Worm (Caenorhabditis elegans) whole organism, L1 larva: ENCODE results near the gene mes-6.

ENCODE experiments used
- C16A3.4 ChIP-seq: fragments of 150-350 bp; optimal IDR thresholded peaks from 2 replicates; lab custom pipeline; 2014; ENCODE audit warnings: missing biosample characterization, missing genetic modification characterization
- C34B4.2 ChIP-seq: sonication (generic microtip); optimal IDR thresholded peaks from 2 replicates; lab custom pipeline; 2017; ENCODE audit warnings: mild to moderate bottlenecking, missing genetic modification characterization, missing compliant biosample characterization
- blmp-1 ChIP-seq: fragments of 150-350 bp; optimal IDR thresholded peaks from 2 replicates; lab custom pipeline; 2014; ENCODE audit warnings: missing biosample characterization, missing genetic modification characterization
- ceh-63 ChIP-seq: fragments of 200-800 bp; sonication (Bioruptor generic); optimal IDR thresholded peaks from 2 replicates; lab custom pipeline; 2018; ENCODE audit warnings: mild to moderate bottlenecking, missing genetic modification characterization, missing compliant biosample characterization
- ceh-88 ChIP-seq: fragments of 200-800 bp; sonication (Bioruptor generic); IDR thresholded peaks from 2 replicates; pipeline ENCODE4 v1.3.6; 2022; ENCODE audit warnings: missing genetic modification characterization, missing compliant biosample characterization
- ceh-90 ChIP-seq: sonication (generic microtip); optimal IDR thresholded peaks from 2 replicates; lab custom pipeline; 2016; ENCODE audit warnings: missing genetic modification characterization, missing compliant biosample characterization
- efl-1 ChIP-seq, 4 experiments: fragments of 150-350 bp; optimal IDR thresholded peaks in 3 of 4; peaks in 1 of 4; 1 replicate in 1 of 4; 2 replicates in 3 of 4; lab custom pipeline; 2014; ENCODE audit warnings: missing biosample characterization in 2 of 4, missing genetic modification characterization in 2 of 4, missing genetic modification reagents in 2 of 4
- efl-3 ChIP-seq: fragments of 200-800 bp; sonication (Bioruptor generic); optimal IDR thresholded peaks from 2 replicates; lab custom pipeline; 2018; ENCODE audit warnings: mild to moderate bottlenecking, missing genetic modification characterization, missing compliant biosample characterization
- egl-13 ChIP-seq: sonication (generic microtip); optimal IDR thresholded peaks from 2 replicates; lab custom pipeline; 2016; ENCODE audit warnings: missing genotype, missing genetic modification reagents, missing genetic modification characterization, missing compliant biosample characterization
- egl-27 ChIP-seq, 2 experiments: fragments of 150-350 bp in 1 of 2; sonication (generic microtip); optimal IDR thresholded peaks; 3 replicates each; lab custom pipeline; 2017 to 2018; ENCODE audit warnings: missing biosample characterization in 2 of 2, missing genetic modification characterization in 2 of 2, missing genetic modification reagents in 2 of 2
- elt-2 ChIP-seq: sonication (generic microtip); optimal IDR thresholded peaks from 2 replicates; lab custom pipeline; 2016; ENCODE audit warnings: missing genetic modification characterization, mild to moderate bottlenecking, inconsistent platforms, missing compliant biosample characterization, missing genetic modification reagents
- ets-5 ChIP-seq: fragments of 200-800 bp; sonication (Bioruptor generic); IDR thresholded peaks from 2 replicates; pipeline ENCODE4 v1.3.6; 2022; ENCODE audit warnings: missing genetic modification characterization, missing compliant biosample characterization
- fkh-4 ChIP-seq: sonication (generic microtip); optimal IDR thresholded peaks from 2 replicates; lab custom pipeline; 2016; ENCODE audit warnings: missing compliant biosample characterization, missing genetic modification characterization, borderline replicate concordance
- fos-1 ChIP-seq: fragments of 150-350 bp; optimal IDR thresholded peaks from 2 replicates; lab custom pipeline; 2014; ENCODE audit warnings: missing biosample characterization, missing genetic modification characterization
- grh-1 ChIP-seq: fragments of 200-800 bp; sonication (Bioruptor generic); IDR thresholded peaks from 2 replicates; pipeline ENCODE4 v1.3.6; 2022; ENCODE audit warnings: missing genetic modification reagents, missing genetic modification characterization, missing compliant biosample characterization
- hlh-17 ChIP-seq: fragments of 200-800 bp; sonication (Bioruptor generic); optimal IDR thresholded peaks from 2 replicates; lab custom pipeline; 2018; ENCODE audit warnings: missing genetic modification characterization, mild to moderate bottlenecking, missing compliant biosample characterization, moderate library complexity, borderline replicate concordance
- hpl-2 ChIP-seq: fragments of 150-350 bp; optimal IDR thresholded peaks from 2 replicates; lab custom pipeline; 2014; ENCODE audit warnings: missing biosample characterization, missing genetic modification reagents, missing genetic modification characterization
- irx-1 ChIP-seq: sonication (generic microtip); optimal IDR thresholded peaks from 2 replicates; lab custom pipeline; 2016; ENCODE audit warnings: missing genetic modification characterization, missing compliant biosample characterization
- lin-15B ChIP-seq: fragments of 150-350 bp; sonication (generic microtip); optimal IDR thresholded peaks from 3 replicates; lab custom pipeline; 2014; ENCODE audit warnings: missing biosample characterization, missing genetic modification characterization
- mep-1 ChIP-seq: fragments of 150-350 bp; optimal IDR thresholded peaks from 2 replicates; lab custom pipeline; 2014; ENCODE audit warnings: missing biosample characterization, missing genetic modification characterization
- nhr-12 ChIP-seq: sonication (generic microtip); optimal IDR thresholded peaks from 2 replicates; lab custom pipeline; 2017; ENCODE audit warnings: missing biosample characterization, missing genetic modification characterization
- nhr-19 ChIP-seq: fragments of 200-800 bp; sonication (Bioruptor generic); conservative IDR thresholded peaks from 2 replicates; pipeline ENCODE4 v1.3.6; 2022; ENCODE audit warnings: missing genetic modification characterization, missing compliant biosample characterization
- nhr-20 ChIP-seq: sonication (generic microtip); optimal IDR thresholded peaks from 2 replicates; lab custom pipeline; 2016; ENCODE audit warnings: mild to moderate bottlenecking, missing genetic modification characterization, missing compliant biosample characterization
- nhr-28 ChIP-seq: fragments of 150-350 bp; optimal IDR thresholded peaks from 2 replicates; lab custom pipeline; 2014; ENCODE audit warnings: missing biosample characterization, missing genetic modification characterization
- nhr-76 ChIP-seq: sonication (generic microtip); optimal IDR thresholded peaks from 2 replicates; lab custom pipeline; 2017; ENCODE audit warnings: missing biosample characterization, missing genetic modification characterization
- nhr-84 ChIP-seq: sonication (generic microtip); optimal IDR thresholded peaks from 2 replicates; lab custom pipeline; 2017; ENCODE audit warnings: missing biosample characterization, missing genetic modification characterization
- nhr-85 ChIP-seq: sonication (generic microtip); peaks from one replicate; lab custom pipeline; 2016; ENCODE audit warnings: missing genetic modification characterization, inconsistent platforms, missing compliant biosample characterization
- pax-3 ChIP-seq: fragments of 200-800 bp; sonication (Bioruptor generic); optimal IDR thresholded peaks from 2 replicates; lab custom pipeline; 2018; ENCODE audit warnings: mild to moderate bottlenecking, missing genetic modification characterization, moderate library complexity, missing compliant biosample characterization
- sox-4 ChIP-seq: sonication (generic microtip); optimal IDR thresholded peaks from 2 replicates; lab custom pipeline; 2016; ENCODE audit warnings: missing genetic modification characterization, missing compliant biosample characterization
- sptf-1 ChIP-seq: fragments of 150-350 bp; optimal IDR thresholded peaks from 2 replicates; lab custom pipeline; 2014; ENCODE audit warnings: missing biosample characterization, missing genetic modification characterization
- sup-37 ChIP-seq: fragments of 200-800 bp; sonication (Bioruptor generic); optimal IDR thresholded peaks from 2 replicates; lab custom pipeline; 2018; ENCODE audit warnings: mild to moderate bottlenecking, missing genetic modification characterization, missing compliant biosample characterization
- swsn-7 ChIP-seq: sonication (generic microtip); optimal IDR thresholded peaks from 2 replicates; lab custom pipeline; 2016; ENCODE audit warnings: missing genetic modification characterization, missing compliant biosample characterization
- unc-130 ChIP-seq: fragments of 150-350 bp; optimal IDR thresholded peaks from 2 replicates; lab custom pipeline; 2017; ENCODE audit warnings: missing biosample characterization, missing genetic modification characterization, inconsistent platforms
- unc-30 ChIP-seq: sonication (generic microtip); optimal IDR thresholded peaks from 2 replicates; lab custom pipeline; 2017; ENCODE audit warnings: missing biosample characterization, missing genetic modification characterization
- unc-86 ChIP-seq: sonication (generic microtip); optimal IDR thresholded peaks from 2 replicates; lab custom pipeline; 2016; ENCODE audit warnings: missing genetic modification characterization, missing compliant biosample characterization
- unc-98 ChIP-seq: fragments of 200-800 bp; sonication (Bioruptor generic); IDR thresholded peaks from 2 replicates; pipeline ENCODE4 v1.3.6; 2022; ENCODE audit warnings: missing genetic modification characterization, missing compliant biosample characterization
- vab-15 ChIP-seq: sonication (generic microtip); optimal IDR thresholded peaks from 2 replicates; lab custom pipeline; 2017; ENCODE audit warnings: missing genotype, mild to moderate bottlenecking, missing genetic modification characterization, missing compliant biosample characterization
- xbp-1 ChIP-seq: sonication (generic microtip); optimal IDR thresholded peaks from 2 replicates; lab custom pipeline; 2016; ENCODE audit warnings: missing genetic modification characterization, missing compliant biosample characterization
- ztf-11 ChIP-seq, 2 experiments: sonication (generic microtip); optimal IDR thresholded peaks; 2 replicates each; lab custom pipeline; 2016 to 2017; ENCODE audit warnings: missing genetic modification characterization in 2 of 2, missing biosample characterization in 1 of 2, missing compliant biosample characterization in 1 of 2
- ztf-4 ChIP-seq: fragments of 150-350 bp; optimal IDR thresholded peaks from 2 replicates; lab custom pipeline; 2014; ENCODE audit warnings: missing biosample characterization, missing genetic modification characterization

Gene mes-6

ce11 chrIV:8498773-8499360 is 12.2 kb upstream of the mes-6 start, which contains the start of the genes acdh-13 and mesp-1 (continued):
- TF ChIP-seq unc-86 (tag; lab: Kevin White, UChicago) (peak; percentile 10), blmp-1 (tag; lab: Kevin White, UChicago) (peak; percentile 16), nhr-85 (tag; lab: Kevin White, UChicago) (peak; percentile 62), ceh-90 (peak; percentile 84), mep-1 (tag; lab: Kevin White, UChicago) (peak; percentile 39), egl-27 (tag; optimal IDR thresholded peaks at IDR 0.05; lab: Kevin White, UChicago) (no peak), fkh-4 (peak; percentile 62), C16A3.4 (tag; lab: Kevin White, UChicago) (peak; percentile 10), irx-1 (tag; lab: Kevin White, UChicago) (peak; percentile 69), xbp-1 (tag; lab: Kevin White, UChicago) (peak; percentile 35), unc-30 (no peak), ztf-11 (tag; optimal IDR thresholded peaks at IDR 0.05; lab: Kevin White, UChicago) (peak in 1 of 2 experiments; percentile 66), nhr-28 (no peak), elt-2 (tag; lab: Kevin White, UChicago) (peak; percentile 20), ets-5 (no peak)

DNA sequence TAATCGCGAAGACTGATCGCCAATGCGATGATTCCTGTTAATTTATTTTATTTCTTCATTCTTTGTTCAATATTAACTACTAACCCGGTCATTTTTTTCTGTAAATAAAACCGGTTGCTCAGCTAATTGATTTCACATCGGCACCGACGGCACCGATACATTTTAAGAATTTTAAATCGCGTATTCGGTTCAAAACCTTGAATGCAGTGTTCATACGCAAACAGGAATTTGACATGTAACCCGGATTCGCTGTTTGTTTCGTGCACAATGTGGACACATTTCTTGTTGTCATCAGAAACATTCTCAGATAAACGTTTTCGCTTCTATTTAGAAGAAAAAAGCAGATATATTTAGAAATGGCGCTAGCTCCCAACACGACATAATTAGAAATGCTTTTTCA is 11.1 kb upstream of the mes-6 start:
- TF ChIP-seq egl-13 (tag; lab: Kevin White, UChicago) (no peak), sptf-1 (tag; lab: Kevin White, UChicago) (no peak), lin-15B (tag; lab: Kevin White, UChicago) (no peak), ets-5 (no peak), C34B4.2 (tag; lab: Kevin White, UChicago) (no peak), ztf-4 (tag; lab: Kevin White, UChicago) (no peak), sup-37 (GFP tag; lab: Kevin White, UChicago) (no peak), hpl-2 (no peak), nhr-28 (no peak), grh-1 (GFP tag; lab: Robert Waterston, UW) (no peak), mep-1 (tag; lab: Kevin White, UChicago) (no peak), efl-3 (GFP tag; lab: Kevin White, UChicago) (no peak), ceh-88 (GFP tag; lab: Robert Waterston, UW) (no peak), vab-15 (tag; lab: Kevin White, UChicago) (no peak), sox-4 (no peak), nhr-20 (no peak), unc-130 (no peak), unc-98 (no peak)

DNA sequence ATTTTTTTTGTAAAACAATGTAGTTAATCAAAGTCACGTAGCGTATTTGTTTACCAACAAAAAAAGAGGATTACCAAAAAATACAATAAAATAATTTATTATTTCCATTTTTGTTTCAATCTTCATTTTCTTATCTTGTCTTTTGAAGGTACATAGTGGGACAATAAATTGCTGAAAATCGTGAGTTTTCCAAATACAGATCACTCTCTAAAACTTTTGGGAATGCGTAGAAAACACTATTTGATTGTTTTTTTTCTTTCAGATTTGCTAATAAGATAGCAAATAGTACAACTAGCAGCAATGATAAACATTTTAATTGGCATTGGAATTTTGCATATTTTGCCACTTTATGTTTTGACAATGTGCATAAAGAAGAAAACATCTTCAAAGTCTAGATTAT is 9.7 kb upstream of the mes-6 start, which contains the start of gene C28C12.1:
C28C12.1 (plus strand) TSS at position 301 of the 400 bp plus-strand sequence.
- TF ChIP-seq ceh-63 (GFP tag; lab: Kevin White, UChicago): no peak

DNA sequence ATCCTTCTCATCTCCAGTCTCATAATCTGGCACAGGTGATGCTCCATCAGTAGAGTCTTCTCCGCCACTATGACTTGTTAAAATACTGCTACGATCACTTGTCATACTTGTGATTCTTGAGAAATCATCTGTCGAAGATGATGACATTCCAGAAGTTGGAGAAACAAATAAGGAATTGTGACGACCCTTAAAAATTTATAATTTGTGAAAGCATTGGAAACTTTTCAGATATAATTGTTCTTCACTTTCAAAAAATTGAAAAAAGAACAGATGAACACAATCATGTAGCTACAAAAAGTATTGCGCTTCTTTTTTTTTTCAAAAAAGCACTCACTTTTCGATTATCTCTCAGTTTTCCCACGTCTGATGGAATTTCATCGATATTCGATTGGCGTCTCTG is 5.0 kb upstream of the mes-6 start:
- TF ChIP-seq ceh-63 (GFP tag; lab: Kevin White, UChicago) (no peak), nhr-76 (tag; lab: Kevin White, UChicago) (no peak), swsn-7 (tag; lab: Kevin White, UChicago) (no peak), nhr-12 (tag; lab: Kevin White, UChicago) (no peak), hpl-2 (no peak), nhr-28 (no peak), fos-1 (no peak), ztf-11 (tag; optimal IDR thresholded peaks at IDR 0.05; lab: Kevin White, UChicago) (no peak), nhr-19 (no peak), pax-3 (tag; lab: Kevin White, UChicago) (no peak), efl-1 (optimal IDR thresholded peaks at IDR 0.05; lab: Kevin White, UChicago) (no peak), efl-1 (GFP tag; optimal IDR thresholded peaks at IDR 0.05 in 1 of 2; lab: Kevin White, UChicago) (no peak), nhr-84 (no peak), C16A3.4 (tag; lab: Kevin White, UChicago) (no peak), hlh-17 (GFP tag; lab: Kevin White, UChicago) (no peak)
